Fruit fly (Drosophila melanogaster) whole organism, embryonic: ENCODE data around the gene GCC88.

ENCODE experiments used
- Aef1 ChIP-seq: fragments of 200-800 bp; sonication (Bioruptor generic); IDR thresholded peaks from 3 replicates; pipeline ENCODE4 v1.3.6; 2022; ENCODE audit warnings: missing biosample characterization, missing genetic modification characterization
- Atf6 ChIP-seq: fragments of 200-800 bp; sonication (Bioruptor generic); IDR thresholded peaks from 2 replicates; pipeline ENCODE4 v1.3.6; 2022; ENCODE audit warnings: missing biosample characterization, missing genetic modification characterization
- Awh ChIP-seq: fragments of 200-800 bp; sonication (Bioruptor generic); IDR thresholded peaks from 2 replicates; pipeline ENCODE4, ENCODE4 v1.3.6; 2022; ENCODE audit warnings: missing biosample characterization, missing genetic modification characterization
- CG10462 ChIP-seq: fragments of 200-800 bp; sonication (Bioruptor generic); optimal IDR thresholded peaks from 2 replicates; lab custom pipeline; 2016; ENCODE audit warnings: missing biosample characterization, missing genetic modification characterization
- CG11723 ChIP-seq: fragments of 200-800 bp; sonication (Bioruptor generic); optimal IDR thresholded peaks from 2 replicates; lab custom pipeline; 2017; ENCODE audit warnings: missing biosample characterization, mild to moderate bottlenecking, missing genetic modification characterization
- CG12219 ChIP-seq: fragments of 200-800 bp; sonication (Bioruptor generic); optimal IDR thresholded peaks from 3 replicates; lab custom pipeline; 2018; ENCODE audit warnings: missing biosample characterization, mild to moderate bottlenecking, missing genetic modification characterization
- CG14441 ChIP-seq: fragments of 200-800 bp; sonication (Bioruptor generic); IDR thresholded peaks from 2 replicates; pipeline ENCODE4 v1.3.6; 2022; ENCODE audit warnings: missing biosample characterization, missing genetic modification characterization
- CG14860 ChIP-seq: fragments of 200-800 bp; sonication (Bioruptor generic); IDR thresholded peaks from 3 replicates; pipeline ENCODE4 v1.3.6; 2022; ENCODE audit warnings: missing biosample characterization, missing genetic modification characterization; ENCODE audit not compliant: partially characterized antibody
- CG31441 ChIP-seq: fragments of 200-800 bp; sonication (Bioruptor generic); IDR thresholded peaks from 2 replicates; pipeline ENCODE4 v1.3.6; 2022; ENCODE audit warnings: missing biosample characterization, missing genetic modification characterization
- CG33557 ChIP-seq: fragments of 200-800 bp; sonication (Bioruptor generic); optimal IDR thresholded peaks from 2 replicates; lab custom pipeline; 2019; ENCODE audit warnings: missing biosample characterization, mild to moderate bottlenecking, missing genetic modification characterization, moderate library complexity
- CG34376 ChIP-seq: fragments of 200-800 bp; sonication (Bioruptor generic); optimal IDR thresholded peaks from 2 replicates; lab custom pipeline; 2018; ENCODE audit warnings: missing biosample characterization, mild to moderate bottlenecking, missing genetic modification characterization
- CG34422 ChIP-seq: fragments of 200-800 bp; sonication (Bioruptor generic); IDR thresholded peaks from 3 replicates; pipeline ENCODE4 v1.3.6; 2022; ENCODE audit warnings: missing biosample characterization, missing genetic modification characterization
- CG43689 ChIP-seq: fragments of 200-800 bp; sonication (Bioruptor generic); IDR thresholded peaks from 2 replicates; pipeline ENCODE4 v1.3.6; 2022; ENCODE audit warnings: missing biosample characterization, missing genetic modification characterization
- CG4404 ChIP-seq: fragments of 200-800 bp; sonication (Bioruptor generic); IDR thresholded peaks from 2 replicates; pipeline ENCODE4 v1.3.6; 2022; ENCODE audit warnings: missing biosample characterization, missing genetic modification characterization
- CG7556 ChIP-seq: fragments of 200-800 bp; sonication (Bioruptor generic); optimal IDR thresholded peaks from 2 replicates; lab custom pipeline; 2017; ENCODE audit warnings: missing biosample characterization, mild to moderate bottlenecking, missing genetic modification characterization
- CG7745 ChIP-seq: fragments of 200-800 bp; sonication (Bioruptor generic); optimal IDR thresholded peaks from 2 replicates; lab custom pipeline; 2018; ENCODE audit warnings: missing biosample characterization, mild to moderate bottlenecking, missing genetic modification characterization, moderate library complexity
- CG7928 ChIP-seq: fragments of 200-800 bp; sonication (Bioruptor generic); optimal IDR thresholded peaks from 2 replicates; lab custom pipeline; 2017; ENCODE audit warnings: missing biosample characterization, mild to moderate bottlenecking, missing genetic modification characterization
- CG7963 ChIP-seq: fragments of 200-800 bp; sonication (Bioruptor generic); IDR thresholded peaks from 3 replicates; pipeline ENCODE4 v1.3.6; 2022; ENCODE audit warnings: missing biosample characterization, missing genetic modification characterization; ENCODE audit not compliant: partially characterized antibody
- CG9609 ChIP-seq: fragments of 200-800 bp; sonication (Bioruptor generic); optimal IDR thresholded peaks from 3 replicates; lab custom pipeline; 2016; ENCODE audit warnings: missing biosample characterization, missing genetic modification characterization
- CG9817 ChIP-seq: fragments of 200-800 bp; sonication (Bioruptor generic); optimal IDR thresholded peaks from 2 replicates; lab custom pipeline; 2018; ENCODE audit warnings: missing biosample characterization, mild to moderate bottlenecking, missing genetic modification characterization, moderate library complexity
- CG9876 ChIP-seq: fragments of 200-800 bp; sonication (Bioruptor generic); optimal IDR thresholded peaks from 2 replicates; lab custom pipeline; 2016; ENCODE audit warnings: missing biosample characterization, missing genetic modification characterization
- Dll ChIP-seq: fragments of 200-800 bp; sonication (Bioruptor generic); IDR thresholded peaks from 4 replicates; pipeline ENCODE4 v1.3.6; 2022; ENCODE audit warnings: missing biosample characterization, missing genetic modification characterization; ENCODE audit not compliant: partially characterized antibody
- Dref ChIP-seq: fragments of 200-800 bp; sonication (Bioruptor generic); IDR thresholded peaks from 2 replicates; pipeline ENCODE4 v1.3.6; 2022; ENCODE audit warnings: missing biosample characterization, missing genetic modification characterization
- E2f2 ChIP-seq: fragments of 200-800 bp; sonication (Bioruptor generic); IDR thresholded peaks from 2 replicates; pipeline ENCODE4 v1.3.6; 2022; ENCODE audit warnings: missing biosample characterization, missing genetic modification characterization
- Elba2 ChIP-seq: fragments of 200-800 bp; sonication (Bioruptor generic); optimal IDR thresholded peaks from 3 replicates; lab custom pipeline; 2016; ENCODE audit warnings: missing biosample characterization, missing genetic modification characterization
- Hr51 ChIP-seq, 2 experiments: fragments of 200-800 bp; sonication (Bioruptor generic); optimal IDR thresholded peaks; 2 replicates in 1 of 2; 3 replicates in 1 of 2; lab custom pipeline; 2016 to 2018; ENCODE audit warnings: missing biosample characterization in 2 of 2, missing genetic modification characterization in 2 of 2, mild to moderate bottlenecking in 1 of 2, moderate library complexity in 1 of 2
- Hr78 ChIP-seq, 2 experiments: fragments of 200-800 bp in 1 of 2; fragments of >200 bp in 1 of 2; sonication (Bioruptor generic) in 1 of 2; optimal IDR thresholded peaks; 2 replicates each; lab custom pipeline; 2017 to 2019; ENCODE audit warnings: missing biosample characterization in 2 of 2, missing genetic modification characterization in 2 of 2, mild to moderate bottlenecking in 1 of 2, moderate library complexity in 1 of 2
- Lpt ChIP-seq: fragments of >200 bp; optimal IDR thresholded peaks from 2 replicates; lab custom pipeline; 2018; ENCODE audit warnings: missing biosample characterization, missing genetic modification characterization
- NC2α ChIP-seq: fragments of 200-800 bp; sonication (Bioruptor generic); optimal IDR thresholded peaks from 2 replicates; lab custom pipeline; 2016; ENCODE audit warnings: missing biosample characterization, missing genetic modification characterization
- NFAT ChIP-seq: fragments of 200-800 bp; sonication (Bioruptor generic); IDR thresholded peaks from 2 replicates; pipeline ENCODE4 v1.3.6; 2022; ENCODE audit warnings: missing biosample characterization, missing genetic modification characterization
- PHDP ChIP-seq: fragments of 200-800 bp; sonication (Bioruptor generic); optimal IDR thresholded peaks from 3 replicates; lab custom pipeline; 2018; ENCODE audit warnings: missing biosample characterization, mild to moderate bottlenecking, missing genetic modification characterization, moderate library complexity
- Stat92E ChIP-seq, 3 experiments: fragments of >200 bp in 2 of 3; fragments of 200-800 bp in 1 of 3; sonication (Bioruptor generic) in 1 of 3; optimal IDR thresholded peaks; 2 replicates each; lab custom pipeline; 2017 to 2019; ENCODE audit warnings: missing biosample characterization in 3 of 3, missing genetic modification characterization in 3 of 3, mild to moderate bottlenecking in 1 of 3, moderate library complexity in 1 of 3
- ab ChIP-seq: fragments of 200-800 bp; sonication (Bioruptor generic); optimal IDR thresholded peaks from 2 replicates; lab custom pipeline; 2016; ENCODE audit warnings: missing biosample characterization, missing genetic modification characterization
- az2 ChIP-seq: fragments of 200-800 bp; sonication (Bioruptor generic); optimal IDR thresholded peaks from 3 replicates; lab custom pipeline; 2016; ENCODE audit warnings: missing biosample characterization, missing genetic modification characterization
- bsh ChIP-seq, 2 experiments: fragments of 200-800 bp; sonication (Bioruptor generic); optimal IDR thresholded peaks; 2 replicates each; lab custom pipeline; 2017 to 2018; ENCODE audit warnings: mild to moderate bottlenecking in 2 of 2, missing biosample characterization in 2 of 2, missing genetic modification characterization in 2 of 2, moderate library complexity in 1 of 2
- dan ChIP-seq: fragments of 200-800 bp; sonication (Bioruptor generic); IDR thresholded peaks from 2 replicates; pipeline ENCODE4 v1.3.6; 2022; ENCODE audit warnings: missing biosample characterization, missing genetic modification characterization
- dati ChIP-seq: fragments of 200-800 bp; sonication (Bioruptor generic); IDR thresholded peaks from 2 replicates; pipeline ENCODE4 v1.3.6; 2022; ENCODE audit warnings: missing biosample characterization, missing genetic modification characterization
- disco-r ChIP-seq: fragments of 200-800 bp; sonication (Bioruptor generic); optimal IDR thresholded peaks from 2 replicates; lab custom pipeline; 2016; ENCODE audit warnings: missing biosample characterization, missing genetic modification characterization
- dysf ChIP-seq: fragments of 200-800 bp; sonication (Bioruptor generic); IDR thresholded peaks from 3 replicates; pipeline ENCODE4 v1.3.6; 2022; ENCODE audit warnings: missing biosample characterization, missing genetic modification characterization
- gcm2 ChIP-seq: fragments of 200-800 bp; sonication (Bioruptor generic); optimal IDR thresholded peaks from 2 replicates; lab custom pipeline; 2016; ENCODE audit warnings: missing biosample characterization, missing genetic modification characterization
- gfzf ChIP-seq: fragments of 200-800 bp; sonication (Bioruptor generic); optimal IDR thresholded peaks from 2 replicates; lab custom pipeline; 2016; ENCODE audit warnings: missing biosample characterization, mild to moderate bottlenecking, missing genetic modification characterization, moderate library complexity
- gsb-n ChIP-seq: fragments of 200-800 bp; sonication (Bioruptor generic); optimal IDR thresholded peaks from 3 replicates; lab custom pipeline; 2018; ENCODE audit warnings: missing biosample characterization, mild to moderate bottlenecking, missing genetic modification characterization
- h ChIP-seq: fragments of >200 bp; optimal IDR thresholded peaks from 2 replicates; lab custom pipeline; 2017
- kah ChIP-seq: fragments of 200-800 bp; sonication (Bioruptor generic); optimal IDR thresholded peaks from 2 replicates; lab custom pipeline; 2018; ENCODE audit warnings: missing biosample characterization, mild to moderate bottlenecking, missing genetic modification characterization
- lbe ChIP-seq: fragments of 200-800 bp; sonication (Bioruptor generic); optimal IDR thresholded peaks from 2 replicates; lab custom pipeline; 2016; ENCODE audit warnings: missing biosample characterization, mild to moderate bottlenecking, missing genetic modification characterization
- lmd ChIP-seq: fragments of 200-800 bp; sonication (Bioruptor generic); IDR thresholded peaks from 2 replicates; pipeline ENCODE4 v1.3.6; 2022; ENCODE audit warnings: missing biosample characterization, missing genetic modification characterization
- pb ChIP-seq: fragments of 200-800 bp; sonication (Bioruptor generic); optimal IDR thresholded peaks from 3 replicates; lab custom pipeline; 2016; ENCODE audit warnings: missing biosample characterization, missing genetic modification characterization
- row ChIP-seq: fragments of 200-800 bp; sonication (Bioruptor generic); IDR thresholded peaks from 3 replicates; pipeline ENCODE4 v1.3.6; 2022; ENCODE audit warnings: missing biosample characterization, missing genetic modification characterization
- vnd ChIP-seq: fragments of 200-800 bp; sonication (Bioruptor generic); IDR thresholded peaks from 3 replicates; pipeline ENCODE4 v1.3.6; 2022; ENCODE audit warnings: missing biosample characterization, missing genetic modification characterization; ENCODE audit not compliant: partially characterized antibody
- zf30C ChIP-seq: fragments of 200-800 bp; sonication (Bioruptor generic); optimal IDR thresholded peaks from 3 replicates; lab custom pipeline; 2018; ENCODE audit warnings: missing biosample characterization, mild to moderate bottlenecking, missing genetic modification characterization

GCC88 gene

DNA sequence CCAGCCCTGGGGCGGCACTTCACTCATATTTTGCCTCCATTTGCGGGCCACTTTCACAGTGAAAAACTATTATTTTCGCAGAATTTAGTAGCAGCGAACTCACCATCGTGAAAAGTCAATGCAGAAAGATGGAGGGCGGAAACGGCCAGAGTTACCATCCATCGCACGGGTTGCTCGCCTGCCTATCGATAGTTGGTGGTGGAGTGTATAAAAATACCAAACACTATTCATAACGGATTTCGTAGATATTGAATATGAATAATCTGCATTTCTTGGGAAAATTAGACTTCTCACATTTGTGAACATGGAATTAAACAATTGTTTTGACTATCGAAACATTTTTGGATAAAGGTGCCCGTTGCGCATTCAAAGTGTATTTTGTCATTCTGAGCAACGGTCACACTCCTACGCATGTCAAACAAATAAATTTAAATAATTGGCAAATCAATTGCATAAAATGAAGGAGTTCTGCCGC is 14.2 kb downstream of the GCC88 start, which contains the start of the genes RpS25 and CG4820 (continued):
- TF ChIP-seq row (GFP tag; lab: Robert Waterston, UW) = peak; percentile 73
- peak; percentile 75 for TF ChIP-seq CG14441 (GFP tag; lab: Robert Waterston, UW)
- TF ChIP-seq CG12219 (GFP tag; lab: Kevin White, UChicago) = peak; percentile 90
- peak; percentile 72 for TF ChIP-seq lmd (GFP tag; lab: Robert Waterston, UW)
- TF ChIP-seq CG7556 (GFP tag; lab: Kevin White, UChicago) = peak; percentile 75
- TF ChIP-seq CG31441 (GFP tag; lab: Robert Waterston, UW) = peak; percentile 89
- TF ChIP-seq Lpt (GFP tag; lab: Kevin White, UChicago) = no peak
- TF ChIP-seq CG10462 (GFP tag; lab: Kevin White, UChicago) = peak; percentile 76
- TF ChIP-seq CG11723 (GFP tag; lab: Kevin White, UChicago) = peak; percentile 88
- peak; percentile 70 for TF ChIP-seq az2 (GFP tag; lab: Kevin White, UChicago)
- no peak for TF ChIP-seq h (lab: Kevin White, UChicago)
- peak; percentile 61 for TF ChIP-seq zf30C (GFP tag; lab: Kevin White, UChicago)
- TF ChIP-seq gfzf (GFP tag; lab: Kevin White, UChicago) = peak; percentile 97
- TF ChIP-seq CG9817 (tag; lab: Kevin White, UChicago) = peak; percentile 85
- peak; percentile 52 for TF ChIP-seq Elba2
- TF ChIP-seq NFAT = peak; percentile 89
- no peak for TF ChIP-seq dan (GFP tag; lab: Robert Waterston, UW)
- TF ChIP-seq lbe (GFP tag; lab: Kevin White, UChicago) = peak; percentile 82
- TF ChIP-seq dysf (GFP tag; lab: Robert Waterston, UW) = peak; percentile 86
- peak; percentile 84 for TF ChIP-seq dati
- TF ChIP-seq disco-r = peak; percentile 92
- TF ChIP-seq Hr51 (GFP tag; optimal IDR thresholded peaks at IDR 0.05; lab: Kevin White, UChicago) = peak; percentile 84 to 86
- TF ChIP-seq Dref = peak; percentile 78
- TF ChIP-seq gsb-n = peak; percentile 87
- TF ChIP-seq Atf6 (GFP tag; lab: Robert Waterston, UW) = peak; percentile 89
- peak; percentile 84 for TF ChIP-seq NC2α (GFP tag; lab: Kevin White, UChicago)
- TF ChIP-seq CG7745 (tag; lab: Kevin White, UChicago) = peak; percentile 39
- peak; percentile 69; the same call in 1 of the 3 replicates for TF ChIP-seq CG7963 (GFP tag; lab: Robert Waterston, UW)
- TF ChIP-seq Dll (GFP tag; lab: Robert Waterston, UW) = peak; percentile 93
- TF ChIP-seq bsh (GFP tag; optimal IDR thresholded peaks at IDR 0.05; lab: Kevin White, UChicago) = peak; percentile 36 to 81
- no peak for TF ChIP-seq ab (GFP tag; lab: Kevin White, UChicago)
- peak in 1 of 2 experiments; percentile 27 for TF ChIP-seq Hr78 (GFP tag; optimal IDR thresholded peaks at IDR 0.05; lab: Kevin White, UChicago)
- peak; percentile 78 for TF ChIP-seq CG7928 (GFP tag; lab: Kevin White, UChicago)
- peak; percentile 77 for TF ChIP-seq CG14860 (GFP tag; lab: Robert Waterston, UW)
- peak; percentile 92 for TF ChIP-seq CG9876 (GFP tag; lab: Kevin White, UChicago)
- TF ChIP-seq Awh (GFP tag; lab: Robert Waterston, UW) = peak; percentile 78
- TF ChIP-seq CG4404 (GFP tag; lab: Robert Waterston, UW) = peak; percentile 35; the same call in 1 of the 2 replicates
- peak; percentile 59; the same call in 2 of the 3 replicates for TF ChIP-seq Aef1 (GFP tag; lab: Robert Waterston, UW)
- peak; percentile 85 for TF ChIP-seq kah (GFP tag; lab: Kevin White, UChicago)
- TF ChIP-seq CG9609 (GFP tag; lab: Kevin White, UChicago) = peak; percentile 89
- TF ChIP-seq E2f2 (GFP tag; lab: Robert Waterston, UW) = peak; percentile 80
- peak; percentile 91 for TF ChIP-seq PHDP (tag; lab: Kevin White, UChicago)
- TF ChIP-seq Stat92E (GFP tag; optimal IDR thresholded peaks at IDR 0.05; lab: Kevin White, UChicago) = peak in 1 of 3 experiments; percentile 66
- TF ChIP-seq CG43689 (GFP tag; lab: Robert Waterston, UW) = peak; percentile 79
- TF ChIP-seq vnd = peak; percentile 82
- peak; percentile 92 for TF ChIP-seq CG33557 (GFP tag; lab: Kevin White, UChicago)
- TF ChIP-seq CG34376 (GFP tag; lab: Kevin White, UChicago) = peak; percentile 99
- TF ChIP-seq gcm2 (GFP tag; lab: Kevin White, UChicago) = peak; percentile 86
- peak; percentile 93 for TF ChIP-seq pb (GFP tag; lab: Kevin White, UChicago)
- TF ChIP-seq CG34422 (GFP tag; lab: Robert Waterston, UW) = peak; percentile 90
